Worm (Caenorhabditis elegans) whole organism, L4 larva: ENCODE data around the gene lelo-1.

Experiments
- D1046.2 ChIP-seq: fragments of 200-800 bp; sonication (Bioruptor generic); IDR thresholded peaks from 2 replicates; pipeline ENCODE4 v1.3.6; 2022; ENCODE audit warnings: missing genetic modification characterization, missing compliant biosample characterization
- F49E8.2 ChIP-seq: sonication (generic microtip); optimal IDR thresholded peaks from 2 replicates; lab custom pipeline; 2016; ENCODE audit warnings: missing compliant biosample characterization, mild to moderate bottlenecking, missing genetic modification characterization, borderline replicate concordance
- Y5F2A.4 ChIP-seq: fragments of 200-800 bp; sonication (Bioruptor generic); optimal IDR thresholded peaks from 2 replicates; lab custom pipeline; 2018; ENCODE audit warnings: mild to moderate bottlenecking, missing genetic modification characterization, missing compliant biosample characterization
- aha-1 ChIP-seq: fragments of 150-350 bp; peaks from one replicate; lab custom pipeline; 2014; ENCODE audit warnings: missing biosample characterization, missing genetic modification characterization
- ceh-20 ChIP-seq: fragments of 200-800 bp; sonication (Bioruptor generic); IDR thresholded peaks from 2 replicates; pipeline ENCODE4 v1.3.6; 2022; ENCODE audit warnings: missing genetic modification reagents, missing genetic modification characterization, missing compliant biosample characterization
- cey-2 ChIP-seq: sonication (generic microtip); optimal IDR thresholded peaks from 3 replicates; lab custom pipeline; 2017; ENCODE audit warnings: missing genetic modification characterization, mild to moderate bottlenecking, missing compliant biosample characterization, antibody characterized with exemption, borderline replicate concordance; ENCODE audit not compliant: insufficient read depth
- dpl-1 ChIP-seq: fragments of 150-350 bp; optimal IDR thresholded peaks from 2 replicates; lab custom pipeline; 2014; ENCODE audit warnings: missing biosample characterization, missing genetic modification reagents, missing genetic modification characterization
- fkh-10 ChIP-seq: fragments of 150-350 bp; optimal IDR thresholded peaks from 2 replicates; lab custom pipeline; 2014; ENCODE audit warnings: missing biosample characterization, missing genetic modification reagents, missing genetic modification characterization
- gei-8 ChIP-seq: fragments of 200-800 bp; sonication (Bioruptor generic); optimal IDR thresholded peaks from 2 replicates; lab custom pipeline; 2018; ENCODE audit warnings: mild to moderate bottlenecking, missing genetic modification characterization, missing compliant biosample characterization
- hlh-11 ChIP-seq: fragments of 200-800 bp; sonication (Bioruptor generic); optimal IDR thresholded peaks from 2 replicates; lab custom pipeline; 2018; ENCODE audit warnings: mild to moderate bottlenecking, missing genetic modification characterization, missing compliant biosample characterization
- hmg-1.1 ChIP-seq: fragments of 200-800 bp; sonication (Bioruptor generic); IDR thresholded peaks from 2 replicates; pipeline ENCODE4 v1.3.6; 2022; ENCODE audit warnings: missing genetic modification reagents, missing genetic modification characterization, missing compliant biosample characterization
- lin-1 ChIP-seq: fragments of 200-800 bp; sonication (Bioruptor generic); IDR thresholded peaks from 2 replicates; pipeline ENCODE4 v1.3.6; 2022; ENCODE audit warnings: missing genetic modification reagents, missing genetic modification characterization, missing compliant biosample characterization
- lin-29 ChIP-seq: fragments of 200-800 bp; sonication (Bioruptor generic); IDR thresholded peaks from 2 replicates; pipeline ENCODE4 v1.3.6; 2022; ENCODE audit warnings: missing genetic modification reagents, missing genetic modification characterization, missing compliant biosample characterization
- lin-39 ChIP-seq: fragments of 150-350 bp; optimal IDR thresholded peaks from 2 replicates; lab custom pipeline; 2014; ENCODE audit warnings: missing biosample characterization, missing genetic modification reagents, missing genetic modification characterization
- madf-5 ChIP-seq, 2 experiments: fragments of 200-800 bp; sonication (Bioruptor generic); IDR thresholded peaks; 2 replicates each; pipeline ENCODE4 v1.3.6; 2022; ENCODE audit warnings: missing compliant biosample characterization in 2 of 2, missing genetic modification characterization in 2 of 2
- madf-9 ChIP-seq: fragments of 200-800 bp; sonication (Bioruptor generic); conservative IDR thresholded peaks from 2 replicates; pipeline ENCODE4 v1.3.6; 2022; ENCODE audit warnings: missing genetic modification reagents, missing genetic modification characterization, missing compliant biosample characterization
- mdl-1 ChIP-seq, 2 experiments: fragments of 150-350 bp in 1 of 2; sonication (generic microtip) in 1 of 2; optimal IDR thresholded peaks; 2 replicates each; lab custom pipeline; 2014 to 2017; ENCODE audit warnings: missing biosample characterization in 2 of 2, missing genetic modification characterization in 2 of 2
- mxl-3 ChIP-seq: fragments of 200-800 bp; sonication (Bioruptor generic); optimal IDR thresholded peaks from 2 replicates; lab custom pipeline; 2018; ENCODE audit warnings: mild to moderate bottlenecking, missing genetic modification characterization, missing compliant biosample characterization
- nhr-10 ChIP-seq: fragments of 150-350 bp; optimal IDR thresholded peaks from 2 replicates; lab custom pipeline; 2014; ENCODE audit warnings: missing biosample characterization, missing genetic modification characterization
- nhr-237 ChIP-seq: sonication (generic microtip); optimal IDR thresholded peaks from 2 replicates; lab custom pipeline; 2017; ENCODE audit warnings: missing biosample characterization, missing genetic modification characterization
- nhr-25 ChIP-seq: sonication (generic microtip); optimal IDR thresholded peaks from 2 replicates; lab custom pipeline; 2017; ENCODE audit warnings: missing genetic modification characterization, mild to moderate bottlenecking, missing compliant biosample characterization, antibody characterized with exemption, moderate library complexity, borderline replicate concordance; ENCODE audit not compliant: insufficient read depth
- nhr-77 ChIP-seq: fragments of 150-350 bp; optimal IDR thresholded peaks from 2 replicates; lab custom pipeline; 2014; ENCODE audit warnings: missing biosample characterization, missing genetic modification characterization
- pqm-1 ChIP-seq: sonication (generic microtip); optimal IDR thresholded peaks from 2 replicates; lab custom pipeline; 2017; ENCODE audit warnings: missing biosample characterization, missing genetic modification characterization
- set-16 ChIP-seq: fragments of 200-800 bp; sonication (Bioruptor generic); IDR thresholded peaks from 2 replicates; pipeline ENCODE4 v1.3.6; 2022; ENCODE audit warnings: missing genetic modification reagents, missing genetic modification characterization, missing compliant biosample characterization
- tag-97 ChIP-seq: fragments of 200-800 bp; sonication (Bioruptor generic); IDR thresholded peaks from 2 replicates; pipeline ENCODE4 v1.3.6; 2022; ENCODE audit warnings: missing genetic modification characterization, missing compliant biosample characterization
- vab-7 ChIP-seq: fragments of 200-800 bp; sonication (Bioruptor generic); IDR thresholded peaks from 2 replicates; pipeline ENCODE4 v1.3.6; 2022; ENCODE audit warnings: missing genetic modification reagents, missing genetic modification characterization, missing compliant biosample characterization
- zip-2 ChIP-seq: fragments of 150-350 bp; optimal IDR thresholded peaks from 2 replicates; lab custom pipeline; 2014; ENCODE audit warnings: missing biosample characterization, missing genetic modification characterization

lelo-1 gene

DNA sequence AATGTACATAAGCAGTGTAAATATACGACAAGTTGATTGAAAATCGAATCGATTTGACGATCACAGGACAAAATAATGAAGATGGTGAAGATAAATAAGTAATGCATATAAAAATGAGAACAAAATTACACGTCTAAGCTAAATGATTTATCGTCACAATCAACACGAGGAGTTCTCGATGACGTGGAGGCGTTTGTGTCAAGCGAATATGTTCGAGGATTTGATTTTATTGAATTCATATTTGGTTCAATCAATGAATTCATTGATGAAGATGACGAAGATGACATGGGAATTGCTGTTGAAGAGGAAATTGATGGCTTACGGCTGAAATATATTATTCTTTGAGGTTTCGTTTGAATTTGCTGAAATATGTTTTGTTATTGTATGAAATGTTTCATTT, 46.4 kb downstream of the lelo-1 start, which contains the start of gene nyn-3:
nyn-3 (minus strand) TSS at position 101 of the 400 bp plus-strand sequence.
- TF ChIP-seq nhr-237 (tag; lab: Kevin White, UChicago) (no peak), fkh-10 (GFP tag; lab: Kevin White, UChicago) (no peak), pqm-1 (tag; lab: Kevin White, UChicago) (no peak), mxl-3 (GFP tag; lab: Kevin White, UChicago) (no peak), gei-8 (no peak), F49E8.2 (tag; lab: Kevin White, UChicago) (no peak), dpl-1 (GFP tag; lab: Kevin White, UChicago) (no peak), madf-5 (GFP tag; IDR thresholded peaks at IDR 0.05; lab: Robert Waterston, UW) (no peak), mdl-1 (tag; optimal IDR thresholded peaks at IDR 0.05; lab: Kevin White, UChicago) (no peak), nhr-25 (tag; lab: Kevin White, UChicago) (no peak), hmg-1.1 (GFP tag; lab: Robert Waterston, UW) (no peak), nhr-10 (no peak), Y5F2A.4 (GFP tag; lab: Kevin White, UChicago) (no peak), madf-9 (GFP tag; lab: Robert Waterston, UW) (no peak)

DNA sequence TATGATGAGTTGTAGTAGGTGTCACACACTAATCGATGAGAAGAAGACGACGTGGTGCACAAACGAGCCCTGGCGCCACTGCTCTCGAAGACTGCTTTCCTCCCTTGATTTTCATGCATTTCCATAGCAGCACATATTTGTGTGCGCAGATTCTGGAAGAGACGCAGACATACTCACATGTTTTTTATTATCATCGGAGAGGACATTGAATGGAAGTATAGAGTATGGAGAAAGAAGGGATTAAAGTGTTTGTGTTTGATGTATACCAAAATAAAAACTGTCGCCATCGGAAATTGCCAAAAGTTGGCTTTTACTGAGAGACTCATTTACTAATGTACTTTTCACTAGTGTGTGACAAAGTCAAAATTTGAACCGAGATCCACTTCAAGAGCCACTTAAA, 48.1 kb downstream of the lelo-1 start, which contains the start of gene mps-1:
mps-1 (minus strand) TSS at position 101 of the 400 bp plus-strand sequence.
- TF ChIP-seq cey-2 (tag; lab: Kevin White, UChicago) (no peak), lin-39 (tag; lab: Kevin White, UChicago) (no peak), tag-97 (GFP tag; lab: Robert Waterston, UW) (no peak), D1046.2 (no peak), lin-29 (GFP tag; lab: Robert Waterston, UW) (no peak), set-16 (no peak), nhr-77 (tag; lab: Kevin White, UChicago) (no peak), ceh-20 (no peak), lin-1 (GFP tag; lab: Robert Waterston, UW) (no peak), mxl-3 (GFP tag; lab: Kevin White, UChicago) (no peak), zip-2 (tag; lab: Kevin White, UChicago) (no peak), aha-1 (tag; lab: Kevin White, UChicago) (no peak), fkh-10 (GFP tag; lab: Kevin White, UChicago) (no peak), hlh-11 (no peak), nhr-237 (tag; lab: Kevin White, UChicago) (no peak), vab-7 (GFP tag; lab: Robert Waterston, UW) (no peak)
